Fruit fly (Drosophila melanogaster): ENCODE measurements around the gene RpS19b.

RpS19b gene

DNA sequence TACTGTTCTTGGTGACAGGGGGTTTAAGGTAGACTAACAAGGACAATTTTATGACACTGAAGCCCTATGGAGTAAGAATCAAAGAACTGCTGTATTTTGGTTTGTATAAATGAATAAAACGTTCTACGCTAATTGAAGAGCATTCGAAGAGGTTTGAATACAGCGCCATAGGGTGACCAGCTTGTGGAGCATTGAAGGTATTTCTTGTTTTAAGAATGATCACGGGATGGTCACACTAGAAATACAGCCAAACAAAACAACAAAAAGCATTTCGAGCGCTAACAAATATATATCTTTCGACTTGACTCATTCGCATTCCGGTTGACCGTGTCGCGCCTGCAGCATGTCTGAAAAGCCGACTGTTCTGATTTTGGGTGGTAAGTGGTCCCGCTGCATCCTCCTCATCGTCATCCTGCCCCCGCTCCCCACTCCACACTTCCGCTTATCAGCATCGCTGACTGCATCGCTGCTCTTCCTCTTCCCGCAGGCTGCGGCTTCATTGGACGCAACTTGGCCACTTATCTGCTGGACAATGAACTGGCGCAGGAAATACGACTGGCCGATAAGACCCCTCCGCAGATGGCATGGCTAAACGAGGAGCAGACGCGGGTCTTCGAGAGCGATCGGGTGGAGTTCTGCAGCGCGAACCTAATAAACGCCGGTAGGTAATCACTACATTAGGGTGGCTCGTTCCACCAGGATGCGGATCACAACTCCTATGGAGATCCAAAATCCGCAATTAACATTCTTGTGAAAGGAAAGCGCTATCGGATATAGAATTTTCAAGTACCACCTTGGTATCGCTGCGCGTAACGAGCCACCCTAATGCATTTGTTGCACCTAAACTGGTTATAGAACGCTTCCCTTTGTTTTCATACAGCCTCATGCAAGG, 600 bp upstream of the RpS19b start, which contains the start of gene CG5854 (continued):
- TF ChIP-seq CG1233 (GFP tag; optimal IDR thresholded peaks at IDR 0.05) (peak; percentile 66), CG14667 (GFP tag; IDR thresholded peaks at IDR 0.05) (peak; percentile 64), ato (GFP tag; IDR thresholded peaks at IDR 0.05; ENCODE audit: partially characterized antibody) (no peak), Neu2 (GFP tag; optimal IDR thresholded peaks at IDR 0.05; ENCODE audit: borderline replicate concordance) (no peak), Antp (GFP tag; optimal IDR thresholded peaks at IDR 0.05) (peak; percentile 74), CG12299 (tag; optimal IDR thresholded peaks at IDR 0.05) (peak; percentile 27), CG6654 (GFP tag; optimal IDR thresholded peaks at IDR 0.05) (peak; percentile 69), tup (GFP tag; optimal IDR thresholded peaks at IDR 0.05) (peak; percentile 62), Asciz (GFP tag; optimal IDR thresholded peaks at IDR 0.05) (peak; percentile 79), br (optimal IDR thresholded peaks at IDR 0.05) (no peak), Dp (GFP tag; optimal IDR thresholded peaks at IDR 0.05) (peak; percentile 95), CG17829 (tag; optimal IDR thresholded peaks at IDR 0.05) (peak; percentile 59), CG1529 (GFP tag; optimal IDR thresholded peaks at IDR 0.05) (peak; percentile 77), odd (GFP tag; optimal IDR thresholded peaks at IDR 0.05) (peak; percentile 64), CG3065 (GFP tag; optimal IDR thresholded peaks at IDR 0.05) (peak; percentile 50), gfzf (GFP tag; optimal IDR thresholded peaks at IDR 0.05) (peak; percentile 90), CG5245 (GFP tag; optimal IDR thresholded peaks at IDR 0.05) (peak; percentile 64), CG2202 (tag; optimal IDR thresholded peaks at IDR 0.05) (peak; percentile 56), twi (tag; optimal IDR thresholded peaks at IDR 0.05) (peak; percentile 15), peb (GFP tag; IDR thresholded peaks at IDR 0.05) (0 out of 2 replicates have a peak, but pooled peaks have one; percentile 29), slbo (GFP tag; IDR thresholded peaks at IDR 0.05) (peak; percentile 65), Tbp (GFP tag; optimal IDR thresholded peaks at IDR 0.05) (no peak), zen2 (GFP tag; IDR thresholded peaks at IDR 0.05; ENCODE audit: partially characterized antibody) (no peak), Sry-β (GFP tag; optimal IDR thresholded peaks at IDR 0.05) (no peak), az2 (GFP tag; optimal IDR thresholded peaks at IDR 0.05) (peak; percentile 81), Atf6 (GFP tag; IDR thresholded peaks at IDR 0.05) (peak; percentile 37; the same call in 1 of the 2 replicates), dmrt99B (tag; optimal IDR thresholded peaks at IDR 0.05) (peak; percentile 73), amos (GFP tag; IDR thresholded peaks at IDR 0.05; ENCODE audit: partially characterized antibody) (no peak), Ets65A (GFP tag) (peak; percentile 86), chif (GFP tag; optimal IDR thresholded peaks at IDR 0.05) (peak; percentile 31 to 75), CG2116 (GFP tag; optimal IDR thresholded peaks at IDR 0.05) (peak; percentile 21), jumu (GFP tag; optimal IDR thresholded peaks at IDR 0.05) (peak; percentile 5), CG2199 (GFP tag; IDR thresholded peaks at IDR 0.05) (no peak), grau (tag; optimal IDR thresholded peaks at IDR 0.05) (peak; percentile 59), Dfd (GFP tag; optimal IDR thresholded peaks at IDR 0.05) (no peak), CG11456 (GFP tag; IDR thresholded peaks at IDR 0.05) (peak; percentile 77), Six4 (GFP tag; optimal IDR thresholded peaks at IDR 0.05) (peak; percentile 68), mld (GFP tag; IDR thresholded peaks at IDR 0.05; ENCODE audit: partially characterized antibody) (0 out of 3 replicates have a peak, but pooled peaks have one; percentile 19), BEAF-32 (GFP tag; optimal IDR thresholded peaks at IDR 0.05) (peak; percentile 52), grn (GFP tag; optimal IDR thresholded peaks at IDR 0.05) (peak; percentile 52), Pdp1 (GFP tag; optimal IDR thresholded peaks at IDR 0.05) (peak; percentile 58 to 71), lilli (GFP tag; optimal IDR thresholded peaks at IDR 0.05) (peak; percentile 77), CG13894 (tag; optimal IDR thresholded peaks at IDR 0.05) (no peak), Usf (GFP tag; optimal IDR thresholded peaks at IDR 0.05) (peak; percentile 24), sens-2 (GFP tag; IDR thresholded peaks at IDR 0.05) (peak; percentile 60; the same call in 1 of the 2 replicates), bsh (GFP tag; optimal IDR thresholded peaks at IDR 0.05) (peak; percentile 90 to 98), CG11398 (GFP tag; optimal IDR thresholded peaks at IDR 0.05) (peak; percentile 34), CG11723 (GFP tag; optimal IDR thresholded peaks at IDR 0.05) (peak; percentile 57)
